Fruit fly (Drosophila melanogaster) whole organism, embryonic: Measurements from ENCODE around the gene Gyf.
A peak's percentile ranks its signal among the peaks of the same experiment; 100 is the strongest.

Source experiments
- Asciz ChIP-seq: fragments of 200-800 bp; sonication (Bioruptor generic); optimal IDR thresholded peaks from 2 replicates; lab custom pipeline; 2017; ENCODE audit warnings: missing biosample characterization, mild to moderate bottlenecking, missing genetic modification characterization, missing genetic modification reagents
- BEAF-32 ChIP-seq: fragments of 200-800 bp; sonication (Bioruptor generic); optimal IDR thresholded peaks from 3 replicates; lab custom pipeline; 2017; ENCODE audit warnings: missing biosample characterization, missing genetic modification characterization, mild to moderate bottlenecking, moderate library complexity, missing genetic modification reagents
- CG1024 ChIP-seq: fragments of 200-800 bp; sonication (Bioruptor generic); IDR thresholded peaks from 2 replicates; pipeline ENCODE4 v1.3.6; 2022; ENCODE audit warnings: missing biosample characterization, missing genetic modification characterization
- CG10543 ChIP-seq: fragments of 200-800 bp; sonication (Bioruptor generic); optimal IDR thresholded peaks from 3 replicates; lab custom pipeline; 2017; ENCODE audit warnings: missing biosample characterization, mild to moderate bottlenecking, missing genetic modification characterization, moderate library complexity
- CG11696 ChIP-seq: fragments of 200-800 bp; sonication (Bioruptor generic); IDR thresholded peaks from 2 replicates; pipeline ENCODE4 v1.3.6; 2022; ENCODE audit warnings: missing biosample characterization, missing genetic modification characterization
- CG13894 ChIP-seq: fragments of 200-800 bp; sonication (Bioruptor generic); optimal IDR thresholded peaks from 3 replicates; lab custom pipeline; 2018; ENCODE audit warnings: missing biosample characterization, mild to moderate bottlenecking, missing genetic modification characterization, moderate library complexity
- CG1603 ChIP-seq: fragments of 200-800 bp; sonication (Bioruptor generic); optimal IDR thresholded peaks from 2 replicates; lab custom pipeline; 2019; ENCODE audit warnings: missing biosample characterization, mild to moderate bottlenecking, missing genetic modification characterization, moderate library complexity
- CG16813 ChIP-seq: fragments of 200-800 bp; sonication (Bioruptor generic); IDR thresholded peaks from 3 replicates; pipeline ENCODE4 v1.3.6; 2022; ENCODE audit warnings: missing biosample characterization, missing genetic modification characterization; ENCODE audit not compliant: partially characterized antibody
- CG16863 ChIP-seq: fragments of 200-800 bp; sonication (Bioruptor generic); optimal IDR thresholded peaks from 3 replicates; lab custom pipeline; 2016; ENCODE audit warnings: missing biosample characterization, missing genetic modification characterization
- CG18599 ChIP-seq: fragments of 200-800 bp; sonication (Bioruptor generic); optimal IDR thresholded peaks from 3 replicates; lab custom pipeline; 2017; ENCODE audit warnings: missing biosample characterization, missing genetic modification characterization, mild to moderate bottlenecking, moderate library complexity, missing genetic modification reagents
- CG2202 ChIP-seq: fragments of 200-800 bp; sonication (Bioruptor generic); optimal IDR thresholded peaks from 2 replicates; lab custom pipeline; 2018; ENCODE audit warnings: missing biosample characterization, mild to moderate bottlenecking, missing genetic modification characterization
- CG30020 ChIP-seq: fragments of 200-800 bp; optimal IDR thresholded peaks from 2 replicates; lab custom pipeline; 2019; ENCODE audit warnings: missing biosample characterization, mild to moderate bottlenecking, missing genetic modification characterization, moderate library complexity
- CG3065 ChIP-seq: fragments of 200-800 bp; sonication (Bioruptor generic); optimal IDR thresholded peaks from 2 replicates; lab custom pipeline; 2016; ENCODE audit warnings: missing biosample characterization, missing genetic modification characterization
- CG3726 ChIP-seq: fragments of 200-800 bp; sonication (Bioruptor generic); IDR thresholded peaks from 3 replicates; pipeline ENCODE4, ENCODE4 v1.3.6; 2022; ENCODE audit warnings: missing biosample characterization, missing genetic modification characterization
- CG3995 ChIP-seq: fragments of 200-800 bp; sonication (Bioruptor generic); optimal IDR thresholded peaks from 3 replicates; lab custom pipeline; 2016; ENCODE audit warnings: missing biosample characterization, missing genetic modification characterization
- CG43689 ChIP-seq: fragments of 200-800 bp; sonication (Bioruptor generic); IDR thresholded peaks from 2 replicates; pipeline ENCODE4 v1.3.6; 2022; ENCODE audit warnings: missing biosample characterization, missing genetic modification characterization
- CG4617 ChIP-seq: fragments of 200-800 bp; sonication (Bioruptor generic); optimal IDR thresholded peaks from 3 replicates; lab custom pipeline; 2016; ENCODE audit warnings: missing biosample characterization, missing genetic modification characterization, borderline replicate concordance
- CG6254 ChIP-seq: fragments of 200-800 bp; sonication (Bioruptor generic); optimal IDR thresholded peaks from 3 replicates; lab custom pipeline; 2017; ENCODE audit warnings: mild to moderate bottlenecking, missing biosample characterization, missing genetic modification reagents, missing genetic modification characterization
- CG6791 ChIP-seq: fragments of 200-800 bp; sonication (Bioruptor generic); IDR thresholded peaks from 3 replicates; pipeline ENCODE4 v1.3.6; 2022; ENCODE audit warnings: missing biosample characterization, missing genetic modification characterization; ENCODE audit not compliant: partially characterized antibody
- CG7357 ChIP-seq: fragments of 200-800 bp; sonication (Bioruptor generic); IDR thresholded peaks from 3 replicates; pipeline ENCODE4 v1.3.6; 2022; ENCODE audit warnings: missing biosample characterization, missing genetic modification characterization
- CG8924 ChIP-seq: fragments of 200-800 bp; optimal IDR thresholded peaks from 3 replicates; lab custom pipeline; 2019; ENCODE audit warnings: missing biosample characterization, mild to moderate bottlenecking, missing genetic modification characterization, moderate library complexity
- Chrac-16 ChIP-seq: fragments of 200-800 bp; sonication (Bioruptor generic); optimal IDR thresholded peaks from 3 replicates; lab custom pipeline; 2016; ENCODE audit warnings: missing biosample characterization, missing genetic modification characterization
- CrebB ChIP-seq: fragments of 200-800 bp; sonication (Bioruptor generic); optimal IDR thresholded peaks from 3 replicates; lab custom pipeline; 2018; ENCODE audit warnings: missing biosample characterization, mild to moderate bottlenecking, missing genetic modification characterization
- Dbx ChIP-seq: fragments of 200-800 bp; sonication (Bioruptor generic); IDR thresholded peaks from 3 replicates; pipeline ENCODE4 v1.3.6; 2022; ENCODE audit warnings: missing biosample characterization, missing genetic modification characterization
- Dll ChIP-seq: fragments of 200-800 bp; sonication (Bioruptor generic); IDR thresholded peaks from 4 replicates; pipeline ENCODE4 v1.3.6; 2022; ENCODE audit warnings: missing biosample characterization, missing genetic modification characterization; ENCODE audit not compliant: partially characterized antibody
- Doc3 ChIP-seq: fragments of 200-800 bp; sonication (Bioruptor generic); IDR thresholded peaks from 3 replicates; pipeline ENCODE4 v1.3.6; 2022; ENCODE audit warnings: missing biosample characterization, missing genetic modification characterization; ENCODE audit not compliant: partially characterized antibody
- MBD-R2 ChIP-seq: fragments of 200-800 bp; sonication (Bioruptor generic); IDR thresholded peaks from 2 replicates; pipeline ENCODE4 v1.3.6; 2022; ENCODE audit warnings: missing biosample characterization, missing genetic modification characterization
- Neu2 ChIP-seq: fragments of 200-800 bp; sonication (Bioruptor generic); optimal IDR thresholded peaks from 3 replicates; lab custom pipeline; 2016; ENCODE audit warnings: missing biosample characterization, missing genetic modification characterization, borderline replicate concordance
- Pdp1 ChIP-seq, 2 experiments: fragments of 200-800 bp; sonication (Bioruptor generic); optimal IDR thresholded peaks; 3 replicates each; lab custom pipeline; 2016; ENCODE audit warnings: missing biosample characterization in 2 of 2, missing genetic modification characterization in 2 of 2, mild to moderate bottlenecking in 1 of 2, moderate library complexity in 1 of 2
- Spps ChIP-seq: fragments of 200-800 bp; sonication (Bioruptor generic); optimal IDR thresholded peaks from 2 replicates; lab custom pipeline; 2018; ENCODE audit warnings: missing biosample characterization, mild to moderate bottlenecking, missing genetic modification characterization
- Sry-δ ChIP-seq: fragments of 200-800 bp; sonication (Bioruptor generic); optimal IDR thresholded peaks from 2 replicates; lab custom pipeline; 2016; ENCODE audit warnings: missing biosample characterization, missing genetic modification characterization
- Ssrp ChIP-seq: fragments of 200-800 bp; sonication (Bioruptor generic); optimal IDR thresholded peaks from 2 replicates; lab custom pipeline; 2018; ENCODE audit warnings: missing biosample characterization, mild to moderate bottlenecking, missing genetic modification characterization, moderate library complexity
- amos ChIP-seq: fragments of 200-800 bp; sonication (Bioruptor generic); IDR thresholded peaks from 2 replicates; pipeline ENCODE4 v1.3.6; 2022; ENCODE audit warnings: missing biosample characterization, missing genetic modification characterization; ENCODE audit not compliant: partially characterized antibody
- ap ChIP-seq: fragments of 200-800 bp; sonication (Bioruptor generic); IDR thresholded peaks from 2 replicates; pipeline ENCODE4 v1.3.6; 2022; ENCODE audit warnings: missing biosample characterization, missing genetic modification characterization
- crp ChIP-seq, 2 experiments: fragments of 200-800 bp; sonication (Bioruptor generic); optimal IDR thresholded peaks; 2 replicates in 1 of 2; 3 replicates in 1 of 2; lab custom pipeline; 2017; ENCODE audit warnings: missing biosample characterization in 2 of 2, missing genetic modification characterization in 2 of 2, mild to moderate bottlenecking in 1 of 2, moderate library complexity in 1 of 2
- dimm ChIP-seq: fragments of 200-800 bp; sonication (Bioruptor generic); IDR thresholded peaks from 2 replicates; pipeline ENCODE4 v1.3.6; 2022; ENCODE audit warnings: missing biosample characterization, missing genetic modification characterization
- disco-r ChIP-seq: fragments of 200-800 bp; sonication (Bioruptor generic); optimal IDR thresholded peaks from 2 replicates; lab custom pipeline; 2016; ENCODE audit warnings: missing biosample characterization, missing genetic modification characterization
- dmrt99B ChIP-seq: fragments of 200-800 bp; sonication (Bioruptor generic); optimal IDR thresholded peaks from 2 replicates; lab custom pipeline; 2018; ENCODE audit warnings: missing biosample characterization, mild to moderate bottlenecking, missing genetic modification characterization, moderate library complexity
- ewg ChIP-seq: fragments of 200-800 bp; sonication (Bioruptor generic); optimal IDR thresholded peaks from 3 replicates; lab custom pipeline; 2017; ENCODE audit warnings: mild to moderate bottlenecking, missing biosample characterization, missing genetic modification reagents, missing genetic modification characterization
- eyg ChIP-seq: fragments of 200-800 bp; sonication (Bioruptor generic); optimal IDR thresholded peaks from 3 replicates; lab custom pipeline; 2016; ENCODE audit warnings: missing biosample characterization, missing genetic modification characterization
- inv ChIP-seq: fragments of 200-800 bp; sonication (Bioruptor generic); IDR thresholded peaks from 2 replicates; pipeline ENCODE4 v1.3.6; 2022; ENCODE audit warnings: missing biosample characterization, missing genetic modification characterization; ENCODE audit not compliant: partially characterized antibody
- lbe ChIP-seq: fragments of 200-800 bp; sonication (Bioruptor generic); optimal IDR thresholded peaks from 2 replicates; lab custom pipeline; 2016; ENCODE audit warnings: missing biosample characterization, mild to moderate bottlenecking, missing genetic modification characterization
- maf-S ChIP-seq: fragments of 200-800 bp; sonication (Bioruptor generic); optimal IDR thresholded peaks from 2 replicates; lab custom pipeline; 2016; ENCODE audit warnings: missing biosample characterization, missing genetic modification characterization
- pum ChIP-seq: fragments of 200-800 bp; sonication (Bioruptor generic); optimal IDR thresholded peaks from 2 replicates; lab custom pipeline; 2016; ENCODE audit warnings: missing biosample characterization, missing genetic modification characterization
- pzg ChIP-seq: fragments of 200-800 bp; sonication (Bioruptor generic); optimal IDR thresholded peaks from 3 replicates; lab custom pipeline; 2018; ENCODE audit warnings: missing biosample characterization, mild to moderate bottlenecking, missing genetic modification characterization, moderate library complexity
- ssp ChIP-seq: fragments of 200-800 bp; sonication (Bioruptor generic); IDR thresholded peaks from 2 replicates; pipeline ENCODE4 v1.3.6; 2022; ENCODE audit warnings: missing biosample characterization, missing genetic modification characterization
- tap ChIP-seq: fragments of 200-800 bp; optimal IDR thresholded peaks from 3 replicates; lab custom pipeline; 2019; ENCODE audit warnings: missing biosample characterization, mild to moderate bottlenecking, missing genetic modification characterization, moderate library complexity
- zen ChIP-seq: fragments of 200-800 bp; sonication (Bioruptor generic); optimal IDR thresholded peaks from 3 replicates; lab custom pipeline; 2018; ENCODE audit warnings: missing biosample characterization, mild to moderate bottlenecking, missing genetic modification characterization, moderate library complexity
- zen2 ChIP-seq: fragments of 200-800 bp; sonication (Bioruptor generic); IDR thresholded peaks from 3 replicates; pipeline ENCODE4 v1.3.6; 2022; ENCODE audit warnings: missing biosample characterization, missing genetic modification characterization; ENCODE audit not compliant: partially characterized antibody

Gyf gene

DNA sequence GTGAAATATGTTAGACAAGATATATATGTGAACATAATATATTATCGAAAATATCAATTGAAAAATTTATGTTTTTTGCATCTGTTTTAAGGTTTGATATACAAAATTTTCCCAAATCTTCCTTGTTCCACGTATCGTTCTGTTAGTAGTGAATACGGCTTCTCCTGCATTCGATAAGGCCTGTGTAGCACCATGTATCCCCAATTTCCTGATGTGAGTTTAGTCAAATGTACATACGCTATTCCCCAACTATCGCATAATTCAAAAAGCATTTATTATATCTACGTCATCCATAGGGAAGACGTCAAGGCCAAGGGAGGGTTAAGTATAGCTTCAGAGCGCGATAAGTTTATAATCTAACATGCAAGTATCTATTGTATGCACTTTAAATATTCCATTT lies 37.8 kb upstream of the Gyf start (continued):
- peak; percentile 29; the same call in 1 of the 2 replicates for TF ChIP-seq amos (GFP tag; lab: Robert Waterston, UW)
- TF ChIP-seq CG10543 (GFP tag; lab: Kevin White, UChicago): no peak
- TF ChIP-seq Dll (GFP tag; lab: Robert Waterston, UW): 0 out of 4 replicates have a peak, but pooled peaks have one; percentile 42
- no peak for TF ChIP-seq CG3065 (GFP tag; lab: Kevin White, UChicago)
- TF ChIP-seq ap (GFP tag; lab: Robert Waterston, UW): no peak
- peak; percentile 77 for TF ChIP-seq CG13894 (tag; lab: Kevin White, UChicago)
- no peak for TF ChIP-seq pum (GFP tag; lab: Kevin White, UChicago)
- no peak for TF ChIP-seq Asciz
- TF ChIP-seq Doc3 (GFP tag; lab: Robert Waterston, UW): no peak
- TF ChIP-seq CrebB (tag; lab: Kevin White, UChicago): no peak
- no peak for TF ChIP-seq crp (GFP tag; optimal IDR thresholded peaks at IDR 0.05; lab: Kevin White, UChicago)
- TF ChIP-seq CG1603 (tag; lab: Kevin White, UChicago): peak; percentile 95
- peak in 1 of 2 experiments; percentile 52 for TF ChIP-seq Pdp1 (GFP tag; optimal IDR thresholded peaks at IDR 0.05; lab: Kevin White, UChicago)
- no peak for TF ChIP-seq Chrac-16 (GFP tag; lab: Kevin White, UChicago)
- TF ChIP-seq maf-S (GFP tag; lab: Kevin White, UChicago): no peak
- TF ChIP-seq CG11696 (GFP tag; lab: Robert Waterston, UW): no peak
- peak; percentile 91 for TF ChIP-seq ssp (GFP tag; lab: Robert Waterston, UW)
- TF ChIP-seq BEAF-32 (GFP tag; lab: Kevin White, UChicago): peak; percentile 61
- no peak for TF ChIP-seq Neu2 (GFP tag; lab: Kevin White, UChicago)
- no peak for TF ChIP-seq dmrt99B (tag; lab: Kevin White, UChicago)
- TF ChIP-seq CG18599 (GFP tag; lab: Kevin White, UChicago): no peak
- TF ChIP-seq CG4617 (GFP tag; lab: Kevin White, UChicago): peak; percentile 1
- peak; percentile 14; the same call in 1 of the 2 replicates for TF ChIP-seq MBD-R2
- TF ChIP-seq Dbx (GFP tag; lab: Robert Waterston, UW): no peak
- TF ChIP-seq CG30020: peak; percentile 98
- TF ChIP-seq CG6254 (GFP tag; lab: Kevin White, UChicago): no peak
- no peak for TF ChIP-seq zen2 (GFP tag; lab: Robert Waterston, UW)
- TF ChIP-seq dimm: no peak
- TF ChIP-seq CG7357 (GFP tag; lab: Robert Waterston, UW): peak; percentile 85
- TF ChIP-seq CG16813 (GFP tag; lab: Robert Waterston, UW): 0 out of 3 replicates have a peak, but pooled peaks have one; percentile 28
- peak; percentile 37; the same call in 1 of the 3 replicates for TF ChIP-seq CG6791 (GFP tag; lab: Robert Waterston, UW)
- no peak for TF ChIP-seq eyg (GFP tag; lab: Kevin White, UChicago)
- no peak for TF ChIP-seq CG2202 (tag; lab: Kevin White, UChicago)
- TF ChIP-seq CG3995 (GFP tag; lab: Kevin White, UChicago): peak; percentile 67
- no peak for TF ChIP-seq CG3726 (GFP tag; lab: Robert Waterston, UW)
- TF ChIP-seq zen (tag; lab: Kevin White, UChicago): no peak
- TF ChIP-seq Ssrp (tag; lab: Kevin White, UChicago): no peak
- TF ChIP-seq lbe (GFP tag; lab: Kevin White, UChicago): no peak
- TF ChIP-seq CG16863: no peak
- no peak for TF ChIP-seq CG43689 (GFP tag; lab: Robert Waterston, UW)
- TF ChIP-seq CG8924 (tag; lab: Kevin White, UChicago): no peak
- peak; percentile 94 for TF ChIP-seq CG1024 (GFP tag; lab: Robert Waterston, UW)
- TF ChIP-seq Spps (tag; lab: Kevin White, UChicago): no peak
- peak; percentile 68 for TF ChIP-seq Sry-δ (GFP tag; lab: Kevin White, UChicago)
- no peak for TF ChIP-seq tap (tag; lab: Kevin White, UChicago)
- TF ChIP-seq pzg: peak; percentile 39
- TF ChIP-seq inv: peak; percentile 41; the same call in 1 of the 2 replicates
- no peak for TF ChIP-seq disco-r (GFP tag; lab: Kevin White, UChicago)
- peak; percentile 83 for TF ChIP-seq ewg (GFP tag; lab: Kevin White, UChicago)
